Worm (Caenorhabditis elegans): Measurements from ENCODE around the gene ttr-10.

Gene ttr-10

DNA sequence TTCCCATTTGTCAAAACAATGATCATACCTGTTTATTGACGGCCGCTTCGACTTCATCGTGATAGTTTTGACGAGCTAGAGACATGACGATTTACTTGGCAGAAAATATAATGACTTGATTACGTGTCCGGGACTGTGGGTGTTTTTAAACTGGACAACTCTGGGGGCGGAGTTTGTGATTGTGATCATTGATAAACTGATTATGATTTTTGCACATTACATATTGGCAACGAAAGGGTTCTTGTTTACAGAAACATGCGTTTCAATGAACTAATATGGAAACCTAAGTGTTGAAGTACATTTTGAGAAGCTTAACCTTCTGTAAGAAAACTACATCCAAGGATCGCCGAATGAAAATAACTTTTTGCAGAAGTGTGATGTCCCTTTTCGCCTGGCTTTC lies 6.2 kb downstream of the ttr-10 start, which contains the start of gene ftn-1:
Gene ftn-1, minus strand, starts transcription at position 101 of the 400 bp plus-strand sequence.
- TF ChIP-seq daf-16 (GFP tag; optimal IDR thresholded peaks at IDR 0.05): no peak
- peak; percentile 74 for TF ChIP-seq daf-16 (tag; optimal IDR thresholded peaks at IDR 0.05)
- peak in 1 of 2 experiments; percentile 48 for TF ChIP-seq unc-62 (GFP tag; optimal IDR thresholded peaks at IDR 0.05 in 1 of 2)
- TF ChIP-seq unc-62 (tag; optimal IDR thresholded peaks at IDR 0.05): no peak
- no peak for TF ChIP-seq hif-1 (tag; optimal IDR thresholded peaks at IDR 0.05)
- TF ChIP-seq ama-1 (optimal IDR thresholded peaks at IDR 0.05): peak; percentile 37

DNA sequence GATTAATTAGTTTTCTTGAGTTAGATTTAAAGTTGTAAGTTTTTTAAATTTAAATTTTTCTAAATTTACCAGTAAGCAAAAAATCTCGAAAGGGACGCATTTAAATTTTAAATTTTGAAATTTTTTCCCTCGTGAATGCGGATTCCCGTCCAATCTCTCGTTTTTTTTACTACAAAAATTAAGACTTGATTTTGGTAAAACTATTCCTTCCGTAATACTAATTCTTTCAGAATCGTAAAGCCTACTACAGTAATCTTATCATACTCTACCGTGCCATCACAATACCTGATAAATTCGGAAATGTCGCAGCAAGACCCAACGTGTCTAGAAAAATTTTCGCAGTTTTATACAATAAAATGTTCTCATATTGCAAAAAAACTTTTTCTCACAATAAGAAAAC lies 8.5 kb downstream of the ttr-10 start, which contains the start of the genes C54F6.19 and nhx-3:
Gene C54F6.19, plus strand, starts transcription at position 301 of the 400 bp plus-strand sequence.
Gene nhx-3, minus strand, starts transcription at position 337 of the 400 bp plus-strand sequence.
- no peak for TF ChIP-seq zag-1 (tag; optimal IDR thresholded peaks at IDR 0.05)
- TF ChIP-seq zfp-3 (GFP tag; conservative IDR thresholded peaks at IDR 0.05): no peak
- TF ChIP-seq nhr-25 (tag; optimal IDR thresholded peaks at IDR 0.05; ENCODE audit: borderline replicate concordance, insufficient read depth): no peak
- TF ChIP-seq ceh-20 (GFP tag; IDR thresholded peaks at IDR 0.05): no peak
- no peak for TF ChIP-seq ceh-32 (tag; optimal IDR thresholded peaks at IDR 0.05; ENCODE audit: poor library complexity)
- TF ChIP-seq vab-7 (GFP tag; IDR thresholded peaks at IDR 0.05): no peak
- no peak for TF ChIP-seq nhr-28 (tag; optimal IDR thresholded peaks at IDR 0.05)
- no peak for TF ChIP-seq lsy-2 (tag; optimal IDR thresholded peaks at IDR 0.05)
- no peak for TF ChIP-seq nhr-10 (tag; optimal IDR thresholded peaks at IDR 0.05)
- TF ChIP-seq F37D6.2 (tag; optimal IDR thresholded peaks at IDR 0.05): no peak
- no peak for TF ChIP-seq T26A8.4 (GFP tag; IDR thresholded peaks at IDR 0.05)
- no peak for TF ChIP-seq zfp-2 (tag; optimal IDR thresholded peaks at IDR 0.05)
- TF ChIP-seq madf-5 (GFP tag; IDR thresholded peaks at IDR 0.05): no peak

DNA sequence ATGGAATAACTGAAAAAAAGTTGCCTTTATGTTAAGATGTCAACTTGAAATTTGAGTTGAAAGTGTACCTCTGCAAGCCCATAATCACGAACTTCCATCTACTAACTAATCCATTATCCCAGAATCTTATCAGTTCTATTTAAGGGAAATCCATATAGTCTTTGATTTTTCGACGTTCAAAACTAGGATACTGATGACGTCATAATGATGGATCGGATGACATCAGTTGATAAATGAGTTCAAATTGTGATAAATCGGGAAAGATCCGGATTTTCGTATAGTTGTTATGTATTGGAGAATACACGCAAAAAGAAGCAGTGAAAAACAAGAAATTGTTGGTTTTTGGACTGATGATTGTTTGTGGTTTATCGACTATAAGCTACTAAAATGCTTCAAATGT lies 10.0 kb downstream of the ttr-10 start:
- TF ChIP-seq unc-62 (GFP tag; optimal IDR thresholded peaks at IDR 0.05 in 1 of 2) (peak in 1 of 2 experiments; percentile 87), unc-62 (tag; optimal IDR thresholded peaks at IDR 0.05) (no peak), nhr-28 (tag; optimal IDR thresholded peaks at IDR 0.05) (peak; percentile 10), mdl-1 (tag; optimal IDR thresholded peaks at IDR 0.05) (peak in 1 of 2 experiments; percentile 8), gei-8 (GFP tag; optimal IDR thresholded peaks at IDR 0.05) (no peak), nhr-48 (tag; optimal IDR thresholded peaks at IDR 0.05) (peak; percentile 79)

DNA sequence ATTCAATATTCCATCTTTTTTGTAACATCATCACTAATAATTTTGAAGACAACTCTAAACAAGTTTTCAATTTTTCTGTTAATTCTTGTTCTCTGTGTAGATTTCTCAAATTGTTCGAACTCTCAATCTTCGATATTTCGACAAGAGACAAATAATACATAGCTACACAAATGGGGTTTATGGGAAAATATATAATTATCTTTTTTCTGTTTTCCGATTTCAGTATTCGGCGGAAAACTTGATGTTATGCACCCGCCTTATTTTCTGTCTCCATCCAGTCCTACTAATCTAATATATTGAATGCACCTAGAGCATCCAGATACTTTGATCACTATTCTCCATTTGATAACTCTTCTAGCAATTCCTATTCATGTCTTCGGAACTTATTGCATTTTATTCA lies 14.7 kb downstream of the ttr-10 start, which contains the start of gene srh-268:
Gene srh-268, plus strand, starts transcription at position 301 of the 400 bp plus-strand sequence.
- TF ChIP-seq skn-1 (tag; optimal IDR thresholded peaks at IDR 0.05) (no peak), fkh-10 (GFP tag; optimal IDR thresholded peaks at IDR 0.05) (no peak), arid-1 (GFP tag; conservative IDR thresholded peaks at IDR 0.05) (no peak), F49E8.2 (tag; optimal IDR thresholded peaks at IDR 0.05; ENCODE audit: borderline replicate concordance) (no peak), nhr-77 (tag; optimal IDR thresholded peaks at IDR 0.05) (no peak), egl-27 (tag; optimal IDR thresholded peaks at IDR 0.05) (no peak), daf-16 (GFP tag; optimal IDR thresholded peaks at IDR 0.05) (no peak), daf-16 (tag; optimal IDR thresholded peaks at IDR 0.05) (no peak), ceh-62 (tag; optimal IDR thresholded peaks at IDR 0.05) (no peak), madf-9 (GFP tag; conservative IDR thresholded peaks at IDR 0.05) (no peak), lir-3 (tag; optimal IDR thresholded peaks at IDR 0.05) (no peak)

DNA sequence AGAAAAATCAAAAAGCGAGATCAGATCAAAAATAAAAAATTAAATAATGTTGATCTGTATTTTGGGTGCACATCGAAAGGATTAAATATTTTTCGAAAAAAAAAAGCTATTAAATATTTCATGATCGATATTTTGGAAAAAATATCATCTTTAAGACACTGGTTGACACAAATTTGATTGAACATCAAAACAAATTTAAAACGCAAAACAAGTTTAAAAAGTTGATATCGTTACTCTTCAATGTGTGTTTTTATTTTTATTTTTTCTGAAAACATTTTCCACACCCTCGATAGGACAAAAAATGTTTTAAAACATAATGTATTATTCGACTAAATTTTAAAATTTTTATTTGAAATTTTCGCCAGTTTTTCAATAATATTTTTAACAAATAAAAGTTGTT lies 15.7 kb downstream of the ttr-10 start, which contains the start of gene C54F6.12:
Gene C54F6.12, minus strand, starts transcription at position 101 of the 400 bp plus-strand sequence.
- TF ChIP-seq nhr-42 (GFP tag; IDR thresholded peaks at IDR 0.05) (no peak), F10B5.3 (tag; optimal IDR thresholded peaks at IDR 0.05) (no peak), egl-27 (tag; optimal IDR thresholded peaks at IDR 0.05) (no peak), unc-62 (GFP tag; optimal IDR thresholded peaks at IDR 0.05 in 1 of 2) (no peak), unc-62 (tag; optimal IDR thresholded peaks at IDR 0.05) (no peak), ceh-32 (tag; optimal IDR thresholded peaks at IDR 0.05; ENCODE audit: poor library complexity) (no peak), zag-1 (tag; optimal IDR thresholded peaks at IDR 0.05) (no peak), snpc-4 (tag; optimal IDR thresholded peaks at IDR 0.05) (no peak), dpl-1 (GFP tag; optimal IDR thresholded peaks at IDR 0.05) (no peak), hmg-1.1 (GFP tag; IDR thresholded peaks at IDR 0.05) (no peak), spr-3 (GFP tag; optimal IDR thresholded peaks at IDR 0.05) (no peak), ceh-82 (tag; optimal IDR thresholded peaks at IDR 0.05) (no peak), Y105C5A.15 (GFP tag; IDR thresholded peaks at IDR 0.05) (no peak), cey-2 (tag; optimal IDR thresholded peaks at IDR 0.05; ENCODE audit: borderline replicate concordance, insufficient read depth) (no peak), Y75B8A.6 (GFP tag; IDR thresholded peaks at IDR 0.05) (no peak), fkh-10 (GFP tag; optimal IDR thresholded peaks at IDR 0.05) (no peak), tra-1 (GFP tag; IDR thresholded peaks at IDR 0.05) (no peak), nhr-28 (tag; optimal IDR thresholded peaks at IDR 0.05) (no peak), daf-8 (GFP tag; IDR thresholded peaks at IDR 0.05) (no peak), nhr-6 (tag; optimal IDR thresholded peaks at IDR 0.05) (no peak), T26A8.4 (GFP tag; IDR thresholded peaks at IDR 0.05) (no peak)

All from whole organism, L4 larva.